Worm (Caenorhabditis elegans) whole organism, young adult: ENCODE results near the gene Y44F5A.1.

Source experiments
- B0035.1 ChIP-seq: sonication (generic microtip); optimal IDR thresholded peaks from 2 replicates; lab custom pipeline; 2016; ENCODE audit warnings: missing genetic modification characterization, mild to moderate bottlenecking, missing compliant biosample characterization, missing genotype, missing genetic modification reagents
- B0261.1 ChIP-seq: sonication (generic microtip); optimal IDR thresholded peaks from 2 replicates; lab custom pipeline; 2016; ENCODE audit warnings: mild to moderate bottlenecking, missing genetic modification characterization, moderate library complexity, missing compliant biosample characterization
- B0336.3 ChIP-seq: fragments of 200-800 bp; sonication (Bioruptor generic); IDR thresholded peaks from 2 replicates; pipeline ENCODE4 v1.3.6; 2022; ENCODE audit warnings: missing genetic modification characterization, missing compliant biosample characterization
- C06A6.2 ChIP-seq: fragments of 200-800 bp; sonication (Bioruptor generic); conservative IDR thresholded peaks from 2 replicates; pipeline ENCODE4 v1.3.6; 2022; ENCODE audit warnings: missing genetic modification characterization, missing compliant biosample characterization
- F10E7.11 ChIP-seq: sonication (generic microtip); optimal IDR thresholded peaks from 2 replicates; lab custom pipeline; 2017; ENCODE audit warnings: mild to moderate bottlenecking, missing genetic modification characterization, moderate library complexity, missing compliant biosample characterization
- F23B12.7 ChIP-seq: sonication (generic microtip); optimal IDR thresholded peaks from 2 replicates; lab custom pipeline; 2017; ENCODE audit warnings: missing genetic modification characterization, mild to moderate bottlenecking, missing compliant biosample characterization, antibody characterized with exemption, moderate library complexity; ENCODE audit not compliant: insufficient read depth
- F49E8.2 ChIP-seq: sonication (generic microtip); optimal IDR thresholded peaks from 3 replicates; lab custom pipeline; 2017; ENCODE audit warnings: missing genetic modification characterization, mild to moderate bottlenecking, missing compliant biosample characterization, antibody characterized with exemption, moderate library complexity; ENCODE audit not compliant: insufficient read depth
- F55B11.4 ChIP-seq: sonication (generic microtip); optimal IDR thresholded peaks from 2 replicates; lab custom pipeline; 2016; ENCODE audit warnings: missing compliant biosample characterization, missing genetic modification characterization, borderline replicate concordance; ENCODE audit not compliant: insufficient read depth
- F57A8.1 ChIP-seq: fragments of 200-800 bp; sonication (Bioruptor generic); optimal IDR thresholded peaks from 2 replicates; lab custom pipeline; 2018; ENCODE audit warnings: mild to moderate bottlenecking, missing genetic modification characterization, moderate library complexity, missing compliant biosample characterization
- F57C9.4 ChIP-seq: sonication (generic microtip); optimal IDR thresholded peaks from 2 replicates; lab custom pipeline; 2017; ENCODE audit warnings: mild to moderate bottlenecking, missing genetic modification characterization, missing compliant biosample characterization
- K11D2.4 ChIP-seq: fragments of 200-800 bp; sonication (Bioruptor generic); IDR thresholded peaks from 2 replicates; pipeline ENCODE4 v1.3.6; 2022; ENCODE audit warnings: missing genetic modification reagents, missing genetic modification characterization, missing compliant biosample characterization
- Y67H2A.10 ChIP-seq: fragments of 200-800 bp; sonication (Bioruptor generic); conservative IDR thresholded peaks from 2 replicates; pipeline ENCODE4 v1.3.6; 2022; ENCODE audit warnings: missing genetic modification reagents, missing genetic modification characterization, missing compliant biosample characterization
- Y79H2A.3 ChIP-seq: fragments of 200-800 bp; sonication (Bioruptor generic); conservative IDR thresholded peaks from 2 replicates; pipeline ENCODE4 v1.3.6; 2022; ENCODE audit warnings: missing genetic modification reagents, missing genetic modification characterization, missing compliant biosample characterization
- Y95B8A.8 ChIP-seq: fragments of 200-800 bp; sonication (Bioruptor generic); IDR thresholded peaks from 2 replicates; pipeline ENCODE4 v1.3.6; 2022; ENCODE audit warnings: missing genetic modification reagents, missing genetic modification characterization, missing compliant biosample characterization
- ZK185.1 ChIP-seq: sonication (generic microtip); optimal IDR thresholded peaks from 2 replicates; lab custom pipeline; 2016; ENCODE audit warnings: mild to moderate bottlenecking, missing genetic modification characterization, missing compliant biosample characterization; ENCODE audit not compliant: poor library complexity, severe bottlenecking
- ama-1 ChIP-seq, 3 experiments: fragments of 150-350 bp in 1 of 3; sonication (generic microtip) in 2 of 3; optimal IDR thresholded peaks; 2 replicates each; lab custom pipeline; 2014 to 2018; ENCODE audit warnings: missing biosample characterization in 2 of 3, missing genetic modification characterization in 2 of 3, missing genetic modification reagents in 2 of 3
- aptf-2 ChIP-seq: fragments of 200-800 bp; sonication (Bioruptor generic); conservative IDR thresholded peaks from 2 replicates; pipeline ENCODE4 v1.3.6; 2022; ENCODE audit warnings: missing genetic modification reagents, missing genetic modification characterization, missing compliant biosample characterization
- attf-3 ChIP-seq: fragments of 200-800 bp; sonication (Bioruptor generic); conservative IDR thresholded peaks from 2 replicates; pipeline ENCODE4 v1.3.6; 2022; ENCODE audit warnings: missing genetic modification reagents, missing genetic modification characterization, missing compliant biosample characterization
- bed-1 ChIP-seq: fragments of 200-800 bp; sonication (Bioruptor generic); IDR thresholded peaks from 2 replicates; pipeline ENCODE4 v1.3.6; 2022; ENCODE audit warnings: missing genetic modification reagents, missing genetic modification characterization, missing compliant biosample characterization
- ceh-79 ChIP-seq: sonication (generic microtip); optimal IDR thresholded peaks from 2 replicates; lab custom pipeline; 2017; ENCODE audit warnings: mild to moderate bottlenecking, missing genetic modification characterization, missing compliant biosample characterization
- chd-7 ChIP-seq: sonication (generic microtip); optimal IDR thresholded peaks from 2 replicates; lab custom pipeline; 2016; ENCODE audit warnings: mild to moderate bottlenecking, missing genetic modification characterization, moderate library complexity, missing compliant biosample characterization
- die-1 ChIP-seq: sonication (generic microtip); optimal IDR thresholded peaks from 2 replicates; lab custom pipeline; 2016; ENCODE audit warnings: missing genotype, mild to moderate bottlenecking, missing genetic modification characterization, missing compliant biosample characterization
- dpl-1 ChIP-seq: fragments of 150-350 bp; optimal IDR thresholded peaks from 2 replicates; lab custom pipeline; 2014; ENCODE audit warnings: missing biosample characterization, missing genetic modification reagents, missing genetic modification characterization
- egl-18 ChIP-seq: fragments of 200-800 bp; sonication (Bioruptor generic); IDR thresholded peaks from 2 replicates; pipeline ENCODE4 v1.3.6; 2022; ENCODE audit warnings: missing genetic modification reagents, missing genetic modification characterization, missing compliant biosample characterization
- egl-44 ChIP-seq: fragments of 200-800 bp; sonication (Bioruptor generic); IDR thresholded peaks from 2 replicates; pipeline ENCODE4 v1.3.6; 2022; ENCODE audit warnings: missing genetic modification reagents, missing genetic modification characterization, missing compliant biosample characterization
- ets-4 ChIP-seq: fragments of 200-800 bp; sonication (Bioruptor generic); optimal IDR thresholded peaks from 2 replicates; lab custom pipeline; 2018; ENCODE audit warnings: mild to moderate bottlenecking, missing genetic modification characterization, missing compliant biosample characterization
- lag-1 ChIP-seq: fragments of 200-800 bp; sonication (Bioruptor generic); IDR thresholded peaks from 2 replicates; pipeline ENCODE4 v1.3.6; 2022; ENCODE audit warnings: missing genetic modification reagents, missing genetic modification characterization, missing compliant biosample characterization
- let-607 ChIP-seq, 2 experiments: fragments of 200-800 bp in 1 of 2; sonication (Bioruptor generic) in 1 of 2; sonication (generic microtip) in 1 of 2; optimal IDR thresholded peaks; 2 replicates each; lab custom pipeline; 2016 to 2018; ENCODE audit warnings: mild to moderate bottlenecking in 2 of 2, missing compliant biosample characterization in 2 of 2, missing genetic modification characterization in 2 of 2, moderate library complexity in 2 of 2, missing genotype in 1 of 2
- lsy-27 ChIP-seq: sonication (generic microtip); optimal IDR thresholded peaks from 2 replicates; lab custom pipeline; 2017; ENCODE audit warnings: missing genetic modification characterization, mild to moderate bottlenecking, missing compliant biosample characterization, antibody characterized with exemption, missing genotype, borderline replicate concordance; ENCODE audit not compliant: insufficient read depth
- madf-3 ChIP-seq: fragments of 200-800 bp; sonication (Bioruptor generic); IDR thresholded peaks from 2 replicates; pipeline ENCODE4 v1.3.6; 2022; ENCODE audit warnings: missing genetic modification reagents, missing genetic modification characterization, missing compliant biosample characterization
- mel-28 ChIP-seq: sonication (generic microtip); optimal IDR thresholded peaks from 2 replicates; lab custom pipeline; 2016; ENCODE audit warnings: borderline replicate concordance, mild to moderate bottlenecking, missing genetic modification characterization, missing compliant biosample characterization
- mxl-1 ChIP-seq: sonication (generic microtip); optimal IDR thresholded peaks from 2 replicates; lab custom pipeline; 2016; ENCODE audit warnings: missing genetic modification characterization, missing compliant biosample characterization
- nhr-120 ChIP-seq: fragments of 200-800 bp; sonication (Bioruptor generic); IDR thresholded peaks from 2 replicates; pipeline ENCODE4 v1.3.6; 2022; ENCODE audit warnings: missing genetic modification characterization, missing compliant biosample characterization
- nhr-179 ChIP-seq: sonication (generic microtip); optimal IDR thresholded peaks from 2 replicates; lab custom pipeline; 2016; ENCODE audit warnings: mild to moderate bottlenecking, missing genetic modification characterization, missing compliant biosample characterization
- nhr-90 ChIP-seq: sonication (generic microtip); optimal IDR thresholded peaks from 2 replicates; lab custom pipeline; 2016; ENCODE audit warnings: missing genotype, mild to moderate bottlenecking, missing genetic modification characterization, missing compliant biosample characterization
- pha-4 ChIP-seq: fragments of 150-350 bp; sonication (generic microtip); optimal IDR thresholded peaks from 2 replicates; lab custom pipeline; 2014; ENCODE audit warnings: missing biosample characterization, missing genetic modification reagents, missing genetic modification characterization
- snpc-1.1 ChIP-seq: sonication (generic microtip); optimal IDR thresholded peaks from 2 replicates; lab custom pipeline; 2017; ENCODE audit warnings: missing genetic modification characterization, mild to moderate bottlenecking, missing compliant biosample characterization, antibody characterized with exemption, moderate library complexity, missing genotype, missing genetic modification reagents; ENCODE audit not compliant: insufficient read depth
- snpc-4 ChIP-seq, 5 experiments: fragments of 150-350 bp in 1 of 5; sonication (generic microtip) in 4 of 5; optimal IDR thresholded peaks; 2 replicates each; lab custom pipeline; 2014 to 2018; ENCODE audit warnings: missing genetic modification characterization in 5 of 5, missing biosample characterization in 3 of 5, antibody characterized with exemption in 2 of 5, mild to moderate bottlenecking in 2 of 5, missing compliant biosample characterization in 2 of 5, missing genotype in 2 of 5, moderate library complexity in 2 of 5, missing genetic modification reagents in 1 of 5
- somi-1 ChIP-seq: fragments of 200-800 bp; sonication (Bioruptor generic); optimal IDR thresholded peaks from 2 replicates; lab custom pipeline; 2018; ENCODE audit warnings: mild to moderate bottlenecking, missing genetic modification characterization, missing compliant biosample characterization
- sptf-2 ChIP-seq: fragments of 200-800 bp; sonication (Bioruptor generic); optimal IDR thresholded peaks from 2 replicates; lab custom pipeline; 2018; ENCODE audit warnings: mild to moderate bottlenecking, missing genetic modification characterization, missing compliant biosample characterization
- tbp1 ChIP-seq: fragments of 200-800 bp; sonication (Bioruptor generic); optimal IDR thresholded peaks from 2 replicates; lab custom pipeline; 2018; ENCODE audit warnings: mild to moderate bottlenecking, missing genetic modification characterization, missing compliant biosample characterization
- unc-130 ChIP-seq: sonication (generic microtip); optimal IDR thresholded peaks from 2 replicates; lab custom pipeline; 2016; ENCODE audit warnings: missing genetic modification reagents, missing genetic modification characterization, missing compliant biosample characterization
- zim-3 ChIP-seq: sonication (generic microtip); optimal IDR thresholded peaks from 2 replicates; lab custom pipeline; 2017; ENCODE audit warnings: mild to moderate bottlenecking, missing genetic modification characterization, moderate library complexity, missing compliant biosample characterization
- ztf-18 ChIP-seq: sonication (generic microtip); optimal IDR thresholded peaks from 2 replicates; lab custom pipeline; 2016; ENCODE audit warnings: missing genotype, mild to moderate bottlenecking, missing genetic modification characterization, missing compliant biosample characterization
- ztf-26 ChIP-seq: sonication (generic microtip); optimal IDR thresholded peaks from 2 replicates; lab custom pipeline; 2017; ENCODE audit warnings: missing genetic modification characterization, missing compliant biosample characterization
- ztf-28 ChIP-seq: fragments of 200-800 bp; sonication (Bioruptor generic); IDR thresholded peaks from 2 replicates; pipeline ENCODE4 v1.3.6; 2022; ENCODE audit warnings: missing genetic modification reagents, missing genetic modification characterization, missing compliant biosample characterization
- ztf-6 ChIP-seq: fragments of 200-800 bp; sonication (Bioruptor generic); IDR thresholded peaks from 2 replicates; pipeline ENCODE4 v1.3.6; 2022; ENCODE audit warnings: missing genetic modification reagents, missing genetic modification characterization, missing compliant biosample characterization

The Y44F5A.1 gene

DNA sequence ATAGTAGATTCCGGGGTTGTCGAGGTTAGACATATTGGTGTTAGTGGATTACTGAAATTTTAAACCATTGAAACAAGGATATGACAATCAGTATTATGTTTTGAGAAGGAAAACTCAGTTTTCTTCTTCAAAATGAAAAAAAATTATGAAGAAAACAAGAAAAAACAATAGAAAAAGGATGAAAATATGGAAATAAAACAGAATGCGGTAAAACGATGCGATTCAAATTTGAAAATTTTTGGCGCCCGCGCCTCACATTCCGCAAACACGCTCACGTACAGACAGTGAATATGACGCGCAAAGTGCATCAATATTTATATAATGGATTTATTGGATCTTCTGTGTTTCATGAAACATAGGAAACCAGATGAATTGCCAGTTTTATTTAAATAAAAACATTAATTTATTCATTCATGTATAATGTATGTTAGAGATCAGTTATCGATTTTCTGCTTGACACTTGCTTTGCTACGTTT, 43.8 kb upstream of the Y44F5A.1 start, which contains the start of gene mcm-5 (continued):
- TF ChIP-seq F57C9.4 (tag; lab: Kevin White, UChicago): no peak
- TF ChIP-seq mxl-1: no peak
- no peak for TF ChIP-seq let-607 (tag; optimal IDR thresholded peaks at IDR 0.05; lab: Kevin White, UChicago)
- no peak for TF ChIP-seq sptf-2
- no peak for TF ChIP-seq ceh-79 (tag; lab: Kevin White, UChicago)
- no peak for TF ChIP-seq aptf-2 (GFP tag; lab: Robert Waterston, UW)
- TF ChIP-seq lsy-27 (tag; lab: Kevin White, UChicago): no peak
- no peak for TF ChIP-seq B0035.1 (tag; lab: Kevin White, UChicago)
- peak; percentile 85 for TF ChIP-seq madf-3 (GFP tag; lab: Robert Waterston, UW)
- TF ChIP-seq ZK185.1 (tag; lab: Kevin White, UChicago): no peak
- TF ChIP-seq B0336.3 (GFP tag; lab: Robert Waterston, UW): no peak
- TF ChIP-seq Y79H2A.3: no peak
- no peak for TF ChIP-seq attf-3 (GFP tag; lab: Robert Waterston, UW)
- no peak for TF ChIP-seq lag-1
- TF ChIP-seq F23B12.7: no peak
- TF ChIP-seq F57A8.1 (GFP tag; lab: Kevin White, UChicago): no peak
- TF ChIP-seq Y67H2A.10 (GFP tag; lab: Robert Waterston, UW): no peak
- TF ChIP-seq nhr-179: no peak
- TF ChIP-seq Y95B8A.8: no peak
- no peak for TF ChIP-seq zim-3 (tag; lab: Kevin White, UChicago)
- no peak for TF ChIP-seq ets-4 (GFP tag; lab: Kevin White, UChicago)
- no peak for TF ChIP-seq ztf-26 (tag; lab: Kevin White, UChicago)
- TF ChIP-seq die-1 (tag; lab: Kevin White, UChicago): no peak
- no peak for TF ChIP-seq pha-4 (tag; lab: Kevin White, UChicago)
- TF ChIP-seq ztf-6: no peak
- TF ChIP-seq tbp1 (GFP tag; lab: Kevin White, UChicago): peak; percentile 19
- TF ChIP-seq snpc-4 (GFP tag; optimal IDR thresholded peaks at IDR 0.05; lab: Kevin White, UChicago): peak; percentile 9
- TF ChIP-seq snpc-4 (tag; optimal IDR thresholded peaks at IDR 0.05; lab: Kevin White, UChicago): no peak
- TF ChIP-seq somi-1 (GFP tag; lab: Kevin White, UChicago): no peak
- no peak for TF ChIP-seq egl-18
- TF ChIP-seq ztf-18: no peak
- TF ChIP-seq C06A6.2 (GFP tag; lab: Robert Waterston, UW): no peak
- no peak for TF ChIP-seq bed-1 (GFP tag; lab: Robert Waterston, UW)
- TF ChIP-seq egl-44: no peak
- TF ChIP-seq B0261.1 (tag; lab: Kevin White, UChicago): no peak
- no peak for TF ChIP-seq ztf-28 (GFP tag; lab: Robert Waterston, UW)
- TF ChIP-seq mel-28 (tag; lab: Kevin White, UChicago): no peak
- no peak for TF ChIP-seq chd-7 (tag; lab: Kevin White, UChicago)
- TF ChIP-seq F49E8.2: no peak
- no peak for TF ChIP-seq unc-130 (GFP tag; lab: Kevin White, UChicago)
- no peak for TF ChIP-seq nhr-90 (tag; lab: Kevin White, UChicago)
- no peak for TF ChIP-seq snpc-1.1 (tag; lab: Kevin White, UChicago)
- TF ChIP-seq nhr-120 (GFP tag; lab: Robert Waterston, UW): no peak
- TF ChIP-seq dpl-1 (GFP tag; lab: Kevin White, UChicago): peak; percentile 89
- no peak for TF ChIP-seq K11D2.4
- TF ChIP-seq ama-1 (optimal IDR thresholded peaks at IDR 0.05; lab: Kevin White, UChicago): no peak
- no peak for TF ChIP-seq ama-1 (GFP tag; optimal IDR thresholded peaks at IDR 0.05; lab: Kevin White, UChicago)
- TF ChIP-seq F10E7.11 (tag; lab: Kevin White, UChicago): no peak
- no peak for TF ChIP-seq F55B11.4 (tag; lab: Kevin White, UChicago)
